Worm (Caenorhabditis elegans): Measurements from ENCODE around the gene age-1.

Gene age-1

ce11 chrII:11526954-11527353 is at the start of gene age-1:
Gene age-1 (minus strand): TSS chrII:11527054.
- no peak for TF ChIP-seq pha-4 (tag; optimal IDR thresholded peaks at IDR 0.05)
- no peak for TF ChIP-seq ahr-1 (tag; optimal IDR thresholded peaks at IDR 0.05)
- TF ChIP-seq lim-6 (tag; optimal IDR thresholded peaks at IDR 0.05) = no peak
- no peak for TF ChIP-seq madf-2 (tag; optimal IDR thresholded peaks at IDR 0.05)
- TF ChIP-seq unc-55 (GFP tag; optimal IDR thresholded peaks at IDR 0.05) = no peak
- no peak for TF ChIP-seq ama-1 (optimal IDR thresholded peaks at IDR 0.05)
- no peak for TF ChIP-seq zip-5 (tag; optimal IDR thresholded peaks at IDR 0.05)
- no peak for TF ChIP-seq rnt-1 (tag; optimal IDR thresholded peaks at IDR 0.05)
- TF ChIP-seq ceh-22 (tag; optimal IDR thresholded peaks at IDR 0.05) = no peak
- no peak for TF ChIP-seq ceh-31 (tag; optimal IDR thresholded peaks at IDR 0.05)
- TF ChIP-seq hlh-13 (GFP tag; optimal IDR thresholded peaks at IDR 0.05) = no peak
- no peak for TF ChIP-seq elt-4 (tag; optimal IDR thresholded peaks at IDR 0.05)
- no peak for TF ChIP-seq ceh-48 (tag; optimal IDR thresholded peaks at IDR 0.05)
- no peak for TF ChIP-seq ceh-18 (tag; optimal IDR thresholded peaks at IDR 0.05)
- TF ChIP-seq ref-2 (tag; optimal IDR thresholded peaks at IDR 0.05) = no peak
- no peak for TF ChIP-seq lin-11 (tag; optimal IDR thresholded peaks at IDR 0.05)
- TF ChIP-seq Y22D7AL.16 (tag; optimal IDR thresholded peaks at IDR 0.05) = no peak
- no peak for TF ChIP-seq fkh-6 (tag; optimal IDR thresholded peaks at IDR 0.05)
- no peak for TF ChIP-seq tbx-2 (tag; optimal IDR thresholded peaks at IDR 0.05)

DNA sequence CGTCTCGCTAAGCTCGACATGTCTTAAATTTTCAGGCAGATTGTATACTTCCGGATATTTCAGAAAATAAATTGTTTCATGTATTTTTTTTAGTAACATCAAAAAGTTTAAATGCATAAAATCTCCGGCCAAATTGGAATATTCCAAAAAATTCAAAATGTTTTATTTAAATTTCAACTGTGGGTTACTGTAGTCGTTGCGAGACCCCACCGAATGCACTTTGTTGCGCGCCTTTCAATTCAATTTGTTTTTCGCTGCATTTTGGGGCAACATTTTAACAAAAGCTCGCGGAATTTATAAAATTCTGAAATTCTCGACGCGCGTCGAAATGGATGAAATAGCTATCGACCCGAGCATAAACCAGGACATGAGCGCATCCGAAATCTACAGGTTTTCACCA is 46.1 kb upstream of the age-1 start, which contains the start of gene F54D5.2:
F54D5.2 (plus strand) TSS at position 237 of the 400 bp plus-strand sequence.
- TF ChIP-seq fkh-6 (tag; optimal IDR thresholded peaks at IDR 0.05) (no peak), dmd-4 (tag; optimal IDR thresholded peaks at IDR 0.05; ENCODE audit: borderline replicate concordance) (no peak), elt-2 (tag; optimal IDR thresholded peaks at IDR 0.05) (no peak), ceh-18 (tag; optimal IDR thresholded peaks at IDR 0.05) (no peak)

ce11 chrII:11571260-11571854 is 44.5 kb upstream of the age-1 start, which contains the start of gene F54D5.3:
Gene F54D5.3 (plus strand): TSS chrII:11571805.
- no peak for TF ChIP-seq ceh-18 (tag; optimal IDR thresholded peaks at IDR 0.05)

DNA sequence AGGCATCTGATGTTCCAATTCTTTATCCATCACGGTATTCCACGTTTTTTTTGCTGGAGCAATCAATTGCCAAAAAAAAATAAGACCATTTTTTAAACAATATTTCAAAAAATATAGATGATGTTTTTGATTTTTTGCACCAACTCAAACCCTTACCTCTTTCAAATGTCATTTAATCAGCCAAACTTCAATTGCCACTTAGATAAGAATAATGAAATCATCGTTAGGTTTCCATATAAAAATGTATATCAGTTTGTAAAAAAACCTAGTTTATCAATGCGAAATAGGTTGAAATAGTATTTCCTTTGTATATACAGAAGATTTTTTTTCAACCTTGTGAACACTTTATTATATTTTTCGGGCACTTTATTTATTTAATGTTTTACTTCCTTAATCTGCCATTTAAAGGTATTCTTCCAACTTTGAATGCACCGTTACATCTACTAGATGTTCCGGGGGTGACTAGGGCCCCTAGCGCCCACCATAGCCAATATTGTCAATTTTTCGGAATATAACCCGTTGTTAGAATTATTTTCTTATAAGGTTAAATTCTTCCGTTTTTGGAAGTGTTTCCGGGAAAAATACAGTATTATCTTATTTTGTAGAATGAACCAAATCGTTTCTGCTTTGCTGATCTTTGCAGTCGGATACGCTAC is 42.5 kb upstream of the age-1 start, which contains the start of the genes F54D5.23 and F54D5.4:
F54D5.23 (minus strand) TSS at position 75 of the 656 bp plus-strand sequence.
F54D5.4 (plus strand) TSS at position 606 of the 656 bp plus-strand sequence.
- TF ChIP-seq eyg-1 (tag; optimal IDR thresholded peaks at IDR 0.05) = no peak
- TF ChIP-seq unc-55 (GFP tag; optimal IDR thresholded peaks at IDR 0.05) = no peak
- no peak for TF ChIP-seq ceh-24 (tag; optimal IDR thresholded peaks at IDR 0.05)
- TF ChIP-seq pha-4 (tag; optimal IDR thresholded peaks at IDR 0.05) = no peak
- no peak for TF ChIP-seq madf-2 (tag; optimal IDR thresholded peaks at IDR 0.05)
- TF ChIP-seq C08G9.2 (tag; optimal IDR thresholded peaks at IDR 0.05) = no peak

ce11 chrII:11568670-11569069 is 41.8 kb upstream of the age-1 start:
- TF ChIP-seq fkh-10 (GFP tag; optimal IDR thresholded peaks at IDR 0.05) (no peak), pha-2 (tag; optimal IDR thresholded peaks at IDR 0.05) (no peak), C38D4.7 (GFP tag; optimal IDR thresholded peaks at IDR 0.05) (no peak), zip-5 (tag; optimal IDR thresholded peaks at IDR 0.05) (no peak), ceh-14 (tag; optimal IDR thresholded peaks at IDR 0.05) (no peak), ceh-18 (tag; optimal IDR thresholded peaks at IDR 0.05) (no peak), ets-4 (tag; optimal IDR thresholded peaks at IDR 0.05) (no peak), pqm-1 (tag; optimal IDR thresholded peaks at IDR 0.05) (no peak)

ce11 chrII:11566970-11567711 is 40.3 kb upstream of the age-1 start, which contains the start of gene F54D5.5:
Gene F54D5.5 (minus strand): TSS chrII:11567020.
- TF ChIP-seq unc-55 (GFP tag; optimal IDR thresholded peaks at IDR 0.05) (no peak), elt-4 (tag; optimal IDR thresholded peaks at IDR 0.05) (no peak), tbx-7 (tag; optimal IDR thresholded peaks at IDR 0.05) (peak; percentile 9), ceh-6 (GFP tag; optimal IDR thresholded peaks at IDR 0.05) (no peak), ceh-31 (tag; optimal IDR thresholded peaks at IDR 0.05) (peak; percentile 89), ceh-14 (tag; optimal IDR thresholded peaks at IDR 0.05) (peak; percentile 76), unc-42 (tag; optimal IDR thresholded peaks at IDR 0.05) (peak; percentile 87), ets-4 (tag; optimal IDR thresholded peaks at IDR 0.05) (no peak), hlh-30 (tag; optimal IDR thresholded peaks at IDR 0.05; ENCODE audit: insufficient read depth) (peak; percentile 59), pros-1 (tag; optimal IDR thresholded peaks at IDR 0.05) (peak; percentile 17), unc-86 (tag; optimal IDR thresholded peaks at IDR 0.05) (no peak), che-1 (tag; optimal IDR thresholded peaks at IDR 0.05) (no peak), mec-3 (tag; optimal IDR thresholded peaks at IDR 0.05; ENCODE audit: borderline replicate concordance) (no peak), tbx-2 (tag; optimal IDR thresholded peaks at IDR 0.05) (peak; percentile 77), ceh-45 (GFP tag; IDR thresholded peaks at IDR 0.05) (no peak), pag-3 (tag; optimal IDR thresholded peaks at IDR 0.05; ENCODE audit: borderline replicate concordance) (no peak)

Data from whole organism, late embryonic.